Worm (Caenorhabditis elegans): Measurements from ENCODE around the gene K01A11.1.

DNA sequence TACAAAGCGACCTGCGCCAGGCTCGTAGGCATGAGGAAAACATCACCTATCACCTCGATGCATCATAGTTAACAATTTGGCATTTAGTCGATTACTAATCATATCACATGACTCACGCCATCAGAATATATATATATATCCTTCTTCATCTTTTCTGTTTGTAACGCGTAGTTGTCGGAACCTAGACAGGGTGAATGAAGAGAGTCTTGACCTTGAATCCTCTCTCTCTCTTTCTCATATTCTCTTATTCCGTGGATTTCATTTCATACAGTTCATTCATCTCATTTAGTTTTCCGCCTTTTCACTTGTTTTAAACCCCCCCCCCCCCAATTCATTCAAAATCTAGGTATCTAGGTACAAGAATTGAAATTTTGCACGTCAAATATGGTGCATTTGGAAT, 49.0 kb upstream of the K01A11.1 start:
- TF ChIP-seq sox-4 (tag; optimal IDR thresholded peaks at IDR 0.05) (no peak), rnt-1 (tag; optimal IDR thresholded peaks at IDR 0.05) (no peak)
